Fruit fly (Drosophila melanogaster) whole organism, pupa: ENCODE data around the gene Pvr.

Experiments
- CG13204 ChIP-seq: fragments of 200-800 bp; sonication (Bioruptor generic); optimal IDR thresholded peaks from 2 replicates; lab custom pipeline; 2018; ENCODE audit warnings: missing biosample characterization, mild to moderate bottlenecking, missing genetic modification characterization, moderate library complexity
- CG32121 ChIP-seq: fragments of 200-800 bp; sonication (Bioruptor generic); IDR thresholded peaks from 2 replicates; pipeline ENCODE4 v1.3.6; 2022; ENCODE audit warnings: missing biosample characterization, missing genetic modification characterization
- CG34367 ChIP-seq: fragments of 200-800 bp; sonication (Bioruptor generic); optimal IDR thresholded peaks from 2 replicates; lab custom pipeline; 2018; ENCODE audit warnings: missing biosample characterization, mild to moderate bottlenecking, missing genetic modification characterization
- CG4496 ChIP-seq: fragments of 200-800 bp; sonication (Bioruptor generic); IDR thresholded peaks from 3 replicates; pipeline ENCODE4 v1.3.6; 2022; ENCODE audit warnings: missing biosample characterization, missing genetic modification characterization
- CG8301 ChIP-seq: fragments of 200-800 bp; sonication (Bioruptor generic); optimal IDR thresholded peaks from 2 replicates; lab custom pipeline; 2018; ENCODE audit warnings: missing biosample characterization, mild to moderate bottlenecking, missing genetic modification characterization
- EcR ChIP-seq: fragments of 200-800 bp; sonication (Bioruptor generic); optimal IDR thresholded peaks from 3 replicates; lab custom pipeline; 2019; ENCODE audit warnings: missing biosample characterization, missing genetic modification characterization, mild to moderate bottlenecking, moderate library complexity, missing genetic modification reagents
- Snoo ChIP-seq: fragments of 200-800 bp; sonication (Bioruptor generic); optimal IDR thresholded peaks from 3 replicates; lab custom pipeline; 2017; ENCODE audit warnings: missing biosample characterization, mild to moderate bottlenecking, missing genetic modification characterization, inconsistent platforms
- rn ChIP-seq: fragments of 200-800 bp; sonication (Bioruptor generic); IDR thresholded peaks from 2 replicates; pipeline ENCODE4 v1.3.6; 2022; ENCODE audit warnings: missing biosample characterization, missing genetic modification characterization

dm6 chr2L:8286595-8286994 lies 46.9 kb upstream of the Pvr start:
- TF ChIP-seq CG13204 = no peak
- no peak for TF ChIP-seq CG4496 (GFP tag; lab: Robert Waterston, UW)
- TF ChIP-seq EcR (GFP tag; lab: Kevin White, UChicago) = peak; percentile 87
- TF ChIP-seq CG34367 (tag; lab: Kevin White, UChicago) = no peak
- TF ChIP-seq CG8301 = no peak
- TF ChIP-seq CG32121 = no peak
- no peak for TF ChIP-seq Snoo (tag; lab: Kevin White, UChicago)
- no peak for TF ChIP-seq rn
